Fruit fly (Drosophila melanogaster) Kc167 (cell line): ENCODE data around the gene CG5639.

ENCODE experiments used
- Myc ChIP-seq: fragments of >200 bp; optimal IDR thresholded peaks from 2 replicates; lab custom pipeline; 2017; ENCODE audit warnings: missing external identifiers
- Sin3A ChIP-seq: fragments of >200 bp; optimal IDR thresholded peaks from 2 replicates; lab custom pipeline; 2018; ENCODE audit warnings: missing external identifiers
- h ChIP-seq: fragments of >200 bp; optimal IDR thresholded peaks from 3 replicates; lab custom pipeline; 2018; ENCODE audit warnings: missing external identifiers
- insv ChIP-seq: fragments of >200 bp; optimal IDR thresholded peaks from 3 replicates; lab custom pipeline; 2018; ENCODE audit warnings: missing external identifiers
- psq ChIP-seq: fragments of >200 bp; optimal IDR thresholded peaks from 2 replicates; lab custom pipeline; 2017; ENCODE audit warnings: missing external identifiers
- ttk ChIP-seq: sonication (Bioruptor generic); optimal IDR thresholded peaks from 2 replicates; lab custom pipeline; 2017; ENCODE audit warnings: missing external identifiers

The CG5639 gene

DNA sequence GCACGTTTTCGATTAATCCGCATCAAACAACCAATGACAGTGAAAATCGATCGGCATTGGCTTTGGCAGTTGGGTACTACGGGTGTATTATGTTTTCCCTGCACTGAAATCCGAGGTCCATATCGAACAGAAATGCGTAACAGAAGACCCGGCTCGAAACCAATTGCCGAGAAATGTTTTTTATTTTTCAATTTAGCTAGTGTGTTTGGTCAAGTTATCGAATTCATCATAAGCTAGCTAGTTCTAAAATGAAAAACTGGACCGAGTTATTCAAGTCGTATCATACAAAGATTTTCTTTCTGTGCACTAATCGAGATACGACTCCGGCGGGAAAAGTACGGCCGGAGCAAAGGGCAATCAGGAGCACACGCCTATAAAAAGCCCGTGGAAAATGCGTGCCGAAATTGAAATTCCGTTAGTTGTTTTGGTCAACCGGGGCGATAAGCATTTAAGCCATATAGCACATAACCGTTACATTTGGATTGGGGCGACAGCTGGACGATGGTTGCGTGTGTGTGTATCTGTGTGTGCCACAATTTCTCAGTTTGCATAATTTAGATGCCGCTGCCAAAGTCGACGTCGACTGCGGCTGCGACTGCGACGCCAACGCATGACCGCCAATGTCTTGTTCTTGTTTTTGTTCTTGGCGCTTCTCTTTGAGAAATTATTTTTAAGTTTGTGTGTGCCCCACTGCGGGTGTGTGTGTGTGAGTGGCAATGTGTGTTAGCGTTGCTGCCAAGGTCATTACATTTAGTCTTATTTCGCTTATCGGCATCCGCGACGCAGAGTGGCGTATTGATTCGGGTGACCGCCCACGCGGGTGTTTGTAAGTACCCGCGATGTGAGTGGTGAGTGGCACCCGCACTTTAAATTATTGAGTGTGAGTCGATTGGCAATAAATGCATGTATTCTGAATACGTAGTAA is 13.4 kb upstream of the CG5639 start:
- TF ChIP-seq ttk (lab: Kevin White, UChicago) (no peak), psq (no peak), Myc (lab: Kevin White, UChicago) (no peak), h (no peak), Sin3A (no peak), insv (no peak)

DNA sequence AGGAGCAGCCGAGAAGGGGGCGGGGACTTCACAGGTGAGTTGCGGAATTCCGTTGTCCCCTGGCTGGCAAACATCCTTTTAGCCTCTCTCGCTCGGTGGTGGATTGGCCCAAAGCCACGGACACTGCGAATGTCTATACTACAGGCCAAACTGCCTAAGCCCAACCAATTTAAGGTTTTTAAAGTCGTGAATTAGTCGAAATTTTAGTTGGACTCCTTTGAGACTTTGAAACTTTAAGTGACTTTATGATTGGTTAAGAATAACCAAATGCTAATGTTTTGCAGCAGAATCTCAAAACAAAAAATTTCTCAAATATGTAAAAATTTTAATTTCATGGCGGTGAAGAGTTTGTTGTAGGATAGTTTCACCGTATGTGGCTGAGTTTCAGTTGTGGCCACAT is 12.6 kb upstream of the CG5639 start:
- TF ChIP-seq psq (no peak), ttk (lab: Kevin White, UChicago) (no peak), Sin3A (no peak), insv (no peak), h (no peak), Myc (lab: Kevin White, UChicago) (no peak)

DNA sequence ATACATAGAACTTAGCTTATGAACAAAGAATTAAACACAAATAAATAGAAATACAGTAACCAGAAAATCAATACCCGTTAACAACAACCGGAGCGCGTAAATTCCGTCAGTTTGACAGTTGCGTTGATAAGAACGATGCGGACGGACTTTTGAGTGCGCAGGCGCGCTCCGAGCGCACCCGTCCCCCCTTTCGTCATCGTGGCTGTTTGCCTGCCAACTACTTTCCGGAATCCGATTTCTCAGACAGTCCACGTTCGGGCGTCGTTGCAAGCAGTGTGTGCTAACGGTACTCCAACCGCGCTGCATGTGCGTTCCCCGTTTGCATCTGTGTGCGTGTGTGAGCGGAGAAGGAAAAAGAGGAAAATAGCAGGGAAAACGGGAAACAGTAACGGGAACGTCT is 12.1 kb upstream of the CG5639 start:
- no peak for TF ChIP-seq Myc (lab: Kevin White, UChicago)
- TF ChIP-seq Sin3A: no peak
- TF ChIP-seq ttk (lab: Kevin White, UChicago): no peak
- TF ChIP-seq psq: no peak
- TF ChIP-seq insv: no peak
- TF ChIP-seq h: no peak

DNA sequence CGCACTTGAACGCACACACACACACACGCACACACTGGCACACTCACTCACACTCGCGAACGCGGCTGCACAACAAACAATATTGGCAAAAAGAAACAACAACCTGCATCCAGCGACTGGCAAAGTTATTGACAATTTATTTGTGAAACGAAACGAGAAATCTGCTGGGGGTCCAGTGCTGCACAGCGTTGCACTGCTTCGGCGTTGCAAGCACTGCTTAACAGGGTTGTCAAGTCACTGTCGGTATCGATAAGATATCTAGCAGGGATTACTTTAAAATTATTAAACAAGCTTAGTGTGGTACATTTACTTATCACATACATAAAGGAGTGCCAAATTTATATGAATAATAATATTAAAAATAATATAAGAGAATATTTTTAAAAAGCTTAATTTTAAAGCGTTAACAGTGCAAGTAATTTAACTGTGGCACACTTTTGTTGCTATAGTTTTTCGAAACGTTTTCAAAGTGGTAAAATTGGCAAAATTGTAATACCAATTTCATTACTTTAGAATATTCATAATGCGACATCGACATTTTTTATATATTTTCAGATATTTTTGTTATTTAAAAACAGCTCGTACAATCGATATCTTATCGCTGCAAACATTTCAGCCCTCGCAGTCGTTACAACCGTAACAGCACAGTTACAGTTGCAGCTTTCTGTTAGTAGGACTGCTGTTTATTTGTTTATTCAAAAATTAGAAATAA is 11.4 kb upstream of the CG5639 start, which contains the start of the genes dsd and Tusp:
TSS of gene dsd (minus strand) at position 179 of the 712 bp plus-strand sequence.
TSS of gene Tusp (plus strand) at position 662 of the 712 bp plus-strand sequence.
- TF ChIP-seq Myc (lab: Kevin White, UChicago): no peak
- no peak for TF ChIP-seq h
- no peak for TF ChIP-seq Sin3A
- TF ChIP-seq psq: no peak
- no peak for TF ChIP-seq ttk (lab: Kevin White, UChicago)
- TF ChIP-seq insv: no peak

DNA sequence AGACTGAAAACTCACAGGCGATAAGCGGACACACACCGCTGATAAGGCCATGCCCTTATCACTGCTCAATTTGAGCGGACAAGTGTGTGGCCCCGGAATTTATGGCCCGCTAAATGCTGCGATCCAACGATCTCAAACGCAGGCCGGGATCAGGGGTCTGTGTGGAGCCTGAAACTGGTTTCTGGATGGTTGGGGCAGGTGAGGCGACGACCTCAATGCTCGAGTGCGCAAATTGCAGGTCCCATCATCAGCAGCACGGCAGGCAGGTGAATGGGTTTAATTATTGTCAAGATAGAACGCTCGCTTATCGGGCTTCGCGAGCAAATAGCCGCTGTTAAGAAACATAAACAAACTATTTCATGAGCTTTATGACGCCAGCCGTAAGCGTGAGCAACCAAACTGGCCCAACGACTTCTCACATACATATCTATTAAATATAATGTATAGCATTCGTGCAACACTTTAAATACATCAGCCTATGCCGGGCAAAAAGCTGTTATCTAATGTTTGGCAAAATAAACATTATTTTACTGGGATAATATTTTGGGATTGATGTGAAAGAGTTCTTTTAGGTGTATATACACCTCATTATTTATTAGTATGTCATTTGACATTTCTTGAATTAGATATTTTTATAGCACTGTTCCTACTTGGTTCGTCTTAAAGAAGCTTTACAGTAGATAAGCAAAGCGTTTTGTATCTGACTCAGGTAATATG is 9.8 kb upstream of the CG5639 start:
- TF ChIP-seq h (no peak), ttk (lab: Kevin White, UChicago) (no peak), insv (no peak)

DNA sequence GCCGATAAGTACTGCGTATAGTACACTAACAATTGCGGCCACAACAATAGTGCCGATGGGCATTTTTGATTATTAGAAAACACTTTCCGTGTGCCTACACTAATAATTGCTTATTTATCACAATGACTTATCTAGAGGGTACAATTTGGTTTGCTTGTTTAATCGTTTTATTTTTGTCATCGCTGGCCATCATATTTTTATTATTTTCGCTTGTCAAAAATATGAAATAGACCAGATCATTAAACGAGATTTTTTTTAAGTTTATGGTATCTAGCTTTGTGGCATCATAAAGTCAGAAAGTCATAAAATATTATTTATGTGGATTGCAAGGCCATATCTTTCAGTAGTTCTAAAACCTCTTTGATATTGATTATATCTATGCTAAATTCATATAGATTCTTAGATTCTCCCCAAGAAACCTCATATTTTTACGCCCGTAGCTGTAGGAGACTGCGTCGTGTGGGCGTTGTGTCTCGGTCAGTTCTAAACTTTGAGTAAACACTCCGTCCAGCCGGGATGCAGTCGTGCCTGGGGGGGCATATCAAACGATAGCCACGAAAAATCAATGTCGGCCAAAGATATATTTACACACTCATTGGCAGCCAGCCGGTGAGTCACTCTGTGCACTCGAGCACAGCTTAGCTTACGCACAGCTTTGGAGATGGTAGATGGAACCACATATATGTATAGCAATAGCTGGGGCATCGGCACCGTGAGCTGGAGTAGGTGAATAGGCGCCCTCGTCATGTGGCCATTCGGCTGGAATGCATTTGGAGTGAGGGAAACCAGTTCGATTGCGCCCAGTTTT is 8.9 kb upstream of the CG5639 start:
- TF ChIP-seq h (no peak), ttk (lab: Kevin White, UChicago) (no peak), psq (no peak), Myc (lab: Kevin White, UChicago) (no peak)

DNA sequence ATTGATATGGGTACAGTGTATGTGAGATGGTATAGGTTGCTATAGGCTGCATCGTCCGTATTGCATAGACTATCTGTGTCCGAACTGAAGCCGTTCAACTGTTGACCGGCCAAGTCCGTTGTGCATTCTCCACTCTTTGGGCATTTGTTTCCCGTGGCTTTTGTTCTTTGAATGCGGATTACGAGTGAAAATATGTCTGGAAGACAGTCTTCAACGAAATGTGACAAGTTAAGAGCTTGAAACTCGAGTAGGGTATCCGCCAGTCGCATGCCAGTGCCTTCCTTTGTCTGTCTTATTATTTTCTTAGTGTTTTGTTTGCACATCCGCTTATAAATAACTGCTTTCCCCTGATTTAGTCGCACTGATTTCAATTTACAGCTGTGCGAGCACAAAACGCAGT is 7.7 kb upstream of the CG5639 start:
- TF ChIP-seq psq (no peak), ttk (lab: Kevin White, UChicago) (no peak), h (no peak)

DNA sequence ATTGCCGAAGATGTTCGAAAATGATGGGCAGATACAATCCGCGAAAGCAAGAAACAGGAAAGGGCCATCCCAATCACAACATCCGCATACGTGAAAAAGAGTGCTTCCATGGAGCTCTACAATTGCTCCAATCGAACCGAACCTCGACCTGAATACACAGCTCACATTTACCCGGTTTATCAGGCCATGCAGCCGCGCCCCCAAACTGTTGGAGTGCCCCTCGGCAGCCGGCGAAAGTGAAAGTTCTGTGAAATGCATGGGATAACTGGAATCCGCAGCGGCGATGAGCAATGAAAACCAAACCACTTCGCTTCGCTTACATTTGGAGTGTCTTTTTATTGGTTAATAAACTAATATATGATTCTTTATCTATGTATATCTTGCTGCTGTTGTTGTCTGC is 1.3 kb upstream of the CG5639 start:
- no peak for TF ChIP-seq Myc (lab: Kevin White, UChicago)
- TF ChIP-seq insv: no peak
- no peak for TF ChIP-seq psq

DNA sequence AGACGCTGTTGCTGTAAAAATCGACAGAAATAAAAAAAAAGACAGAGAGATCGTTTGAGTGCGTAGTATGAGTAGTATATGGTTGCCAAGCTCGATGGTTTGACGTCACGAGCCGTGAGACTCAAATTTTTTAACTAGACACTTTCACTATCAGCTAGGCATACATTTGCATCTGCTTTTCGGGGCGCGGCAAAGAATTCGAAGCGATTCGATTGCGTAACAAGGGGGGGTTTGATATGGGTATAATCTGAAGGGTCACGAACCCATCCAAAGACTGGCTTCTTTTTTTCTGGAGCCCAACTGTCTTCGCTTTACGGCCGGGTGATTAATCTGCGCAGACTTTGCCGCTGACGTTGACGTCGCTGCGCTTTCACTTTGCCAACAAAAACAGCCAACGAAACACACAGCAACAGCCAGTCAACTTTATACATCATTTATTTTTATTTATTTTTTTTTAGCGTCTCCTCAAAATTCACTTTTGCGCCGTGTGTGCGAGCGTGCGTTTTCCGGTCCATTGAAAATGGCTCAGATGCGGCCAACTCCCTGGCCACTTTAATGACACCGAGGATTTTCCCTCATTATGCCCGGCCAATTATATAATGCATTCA is 2.2 kb downstream of the CG5639 start:
- TF ChIP-seq Sin3A: no peak
- no peak for TF ChIP-seq psq
- no peak for TF ChIP-seq Myc (lab: Kevin White, UChicago)
- TF ChIP-seq h: no peak
- no peak for TF ChIP-seq ttk (lab: Kevin White, UChicago)
- TF ChIP-seq insv: no peak

DNA sequence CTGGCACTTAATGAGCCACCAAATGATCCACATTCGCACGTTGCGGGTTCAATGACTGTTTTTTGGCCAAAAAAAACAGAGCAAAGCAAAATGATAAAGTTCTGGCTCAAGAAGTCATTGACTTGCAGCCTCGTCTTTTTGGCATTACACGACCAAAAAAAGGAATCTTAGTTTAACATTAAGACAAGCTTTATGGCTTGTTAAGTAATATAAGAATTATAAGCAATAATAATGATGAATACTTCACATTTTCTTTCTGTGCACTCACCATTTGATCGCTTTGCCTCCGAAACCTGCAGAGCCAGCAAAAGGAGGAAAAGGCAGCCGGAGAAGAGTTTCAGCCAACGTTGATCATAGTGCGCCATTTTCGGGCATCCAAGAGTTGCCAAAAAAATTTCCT is 2.8 kb downstream of the CG5639 start:
- TF ChIP-seq ttk (lab: Kevin White, UChicago) (no peak), Myc (lab: Kevin White, UChicago) (no peak), h (no peak), Sin3A (no peak), insv (no peak), psq (no peak)

DNA sequence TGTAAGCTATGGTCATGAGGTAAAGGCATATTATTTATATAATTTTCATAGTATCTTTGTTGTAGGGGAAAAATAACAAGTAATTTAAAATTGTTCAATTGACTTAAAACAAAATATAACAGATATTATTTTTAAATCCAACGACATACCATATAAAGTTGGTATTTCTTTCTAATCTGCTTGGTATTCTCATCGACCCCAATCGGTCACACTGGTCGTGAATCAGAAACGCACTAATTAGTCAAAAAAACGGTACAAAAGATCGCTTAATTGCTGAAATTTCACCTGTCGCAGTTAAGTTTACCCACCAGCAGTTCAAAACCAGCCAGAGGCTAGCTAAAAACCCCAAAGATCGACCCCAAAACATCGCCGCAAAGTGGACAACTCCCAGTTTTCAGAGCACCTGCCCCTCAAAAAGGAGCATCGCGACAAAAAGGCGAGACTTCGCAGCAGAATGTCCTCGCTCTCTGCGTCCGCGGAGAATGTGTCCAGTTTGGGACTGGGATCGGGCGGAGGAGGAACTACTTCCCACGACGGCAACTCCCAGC is 13.2 kb downstream of the CG5639 start, which contains the start of gene pins:
TSS of gene pins (plus strand) at position 207 of the 548 bp plus-strand sequence.
- TF ChIP-seq Sin3A: no peak
- TF ChIP-seq psq: no peak
- TF ChIP-seq h: no peak
- no peak for TF ChIP-seq insv
- no peak for TF ChIP-seq ttk (lab: Kevin White, UChicago)
- TF ChIP-seq Myc (lab: Kevin White, UChicago): no peak
